Fruit fly (Drosophila melanogaster) whole organism, prepupa: ENCODE results near the gene CG12477.

ENCODE experiments used
- CG15336 ChIP-seq: fragments of 200-800 bp; sonication (Bioruptor generic); IDR thresholded peaks from 2 replicates; pipeline ENCODE4 v1.3.6; 2022; ENCODE audit warnings: missing biosample characterization, missing genetic modification characterization
- Ets21C ChIP-seq: fragments of 200-800 bp; sonication (Bioruptor generic); optimal IDR thresholded peaks from 3 replicates; lab custom pipeline; 2016; ENCODE audit warnings: missing biosample characterization, missing genetic modification characterization

- no peak for TF ChIP-seq Ets21C (GFP tag; lab: Kevin White, UChicago)
- TF ChIP-seq CG15336: no peak
Measured at dm6 chr3L:18683846-18684245, 39.2 kb downstream of the CG12477 start, which contains the start of gene Chmp1.
